Worm (Caenorhabditis elegans) whole organism, L2 larva: ENCODE results near the gene fbxc-50.

Source experiments
- aly-2 ChIP-seq: fragments of 150-350 bp; optimal IDR thresholded peaks from 2 replicates; lab custom pipeline; 2014; ENCODE audit warnings: missing biosample characterization, missing genetic modification characterization
- ceh-16 ChIP-seq: fragments of 150-350 bp; optimal IDR thresholded peaks from 2 replicates; lab custom pipeline; 2014; ENCODE audit warnings: missing biosample characterization, missing genetic modification characterization
- ceh-82 ChIP-seq: fragments of 150-350 bp; optimal IDR thresholded peaks from 2 replicates; lab custom pipeline; 2014; ENCODE audit warnings: missing biosample characterization, missing genetic modification characterization
- lin-13 ChIP-seq: fragments of 150-350 bp; optimal IDR thresholded peaks from 2 replicates; lab custom pipeline; 2014; ENCODE audit warnings: missing biosample characterization, missing genetic modification reagents, missing genetic modification characterization

DNA sequence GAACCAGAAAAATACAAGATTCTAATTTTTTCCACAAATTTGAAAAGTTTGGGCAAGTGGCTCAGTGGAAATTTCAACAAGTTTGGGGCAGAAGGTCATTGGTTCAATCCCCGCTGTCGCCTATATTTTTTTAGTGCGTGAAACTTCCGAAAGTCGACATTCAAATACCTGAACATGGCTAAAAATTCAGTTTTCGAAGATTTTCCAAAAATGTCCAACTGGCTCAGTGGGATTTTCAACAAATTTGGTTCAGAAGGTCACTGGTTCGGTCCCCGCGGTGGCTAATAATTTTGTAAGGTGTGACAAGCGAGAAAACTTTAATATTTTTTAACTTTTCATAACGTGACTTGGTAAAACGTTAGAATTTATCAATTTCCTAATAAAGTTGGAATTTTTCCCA lies 16.8 kb upstream of the fbxc-50 start:
- TF ChIP-seq aly-2 (tag; lab: Kevin White, UChicago) (no peak), lin-13 (GFP tag; lab: Kevin White, UChicago) (no peak), ceh-16 (tag; lab: Kevin White, UChicago) (no peak), ceh-82 (tag; lab: Kevin White, UChicago) (no peak)
